Fruit fly (Drosophila melanogaster): ENCODE data around the gene CG6276.

Gene CG6276

dm6 chr3R:15286693-15287041 is 33.2 kb downstream of the CG6276 start (continued):
- TF ChIP-seq gcm (GFP tag; optimal IDR thresholded peaks at IDR 0.05) = peak; percentile 30
- TF ChIP-seq CG12219 (GFP tag; optimal IDR thresholded peaks at IDR 0.05) = peak; percentile 35
- no peak for TF ChIP-seq Adf1 (GFP tag; IDR thresholded peaks at IDR 0.05)
- TF ChIP-seq CG2678 (tag; optimal IDR thresholded peaks at IDR 0.05) = peak; percentile 7
- TF ChIP-seq so (GFP tag; IDR thresholded peaks at IDR 0.05) = no peak
- TF ChIP-seq ftz-f1 (GFP tag; optimal IDR thresholded peaks at IDR 0.05) = peak; percentile 17
- TF ChIP-seq kni (GFP tag; optimal IDR thresholded peaks at IDR 0.05) = peak; percentile 69
- TF ChIP-seq cas (GFP tag; IDR thresholded peaks at IDR 0.05) = no peak
- peak in 1 of 2 experiments; percentile 4 for TF ChIP-seq Eip74EF (GFP tag; optimal IDR thresholded peaks at IDR 0.05)
- TF ChIP-seq CG34224 (GFP tag; IDR thresholded peaks at IDR 0.05; ENCODE audit: partially characterized antibody) = no peak
- TF ChIP-seq Fer1 (GFP tag; optimal IDR thresholded peaks at IDR 0.05) = peak; percentile 37
- TF ChIP-seq CG6683 (GFP tag; optimal IDR thresholded peaks at IDR 0.05) = no peak
- TF ChIP-seq h (optimal IDR thresholded peaks at IDR 0.05) = no peak
- no peak for TF ChIP-seq Dip2 (GFP tag; IDR thresholded peaks at IDR 0.05)
- peak; percentile 55 for TF ChIP-seq Nf-YB (GFP tag; optimal IDR thresholded peaks at IDR 0.05)
- TF ChIP-seq salm (tag; optimal IDR thresholded peaks at IDR 0.05) = no peak
- no peak for TF ChIP-seq Opbp (GFP tag; IDR thresholded peaks at IDR 0.05; ENCODE audit: partially characterized antibody)
- TF ChIP-seq onecut (GFP tag; IDR thresholded peaks at IDR 0.05) = peak; percentile 11; the same call in 1 of the 2 replicates
- no peak for TF ChIP-seq pfk (GFP tag; optimal IDR thresholded peaks at IDR 0.05)
- TF ChIP-seq emc (GFP tag; optimal IDR thresholded peaks at IDR 0.05) = no peak
- TF ChIP-seq Hr39 (optimal IDR thresholded peaks at IDR 0.05) = no peak
- peak; percentile 53 for TF ChIP-seq phol (tag; optimal IDR thresholded peaks at IDR 0.05)
- TF ChIP-seq wek (GFP tag; optimal IDR thresholded peaks at IDR 0.05) = peak; percentile 1
- TF ChIP-seq Hmr (GFP tag; optimal IDR thresholded peaks at IDR 0.05) = peak; percentile 35
- TF ChIP-seq CG17385 (GFP tag; optimal IDR thresholded peaks at IDR 0.05) = peak; percentile 49
- peak; percentile 88 to 92 for TF ChIP-seq Trl (optimal IDR thresholded peaks at IDR 0.05)
- TF ChIP-seq Trl (GFP tag; optimal IDR thresholded peaks at IDR 0.05) = peak; percentile 38
- no peak for TF ChIP-seq trh (GFP tag; optimal IDR thresholded peaks at IDR 0.05)
- no peak for TF ChIP-seq CG9797 (GFP tag; optimal IDR thresholded peaks at IDR 0.05)
- no peak for TF ChIP-seq CG18476 (GFP tag; optimal IDR thresholded peaks at IDR 0.05)
- peak; percentile 9 for TF ChIP-seq CG7987 (GFP tag; optimal IDR thresholded peaks at IDR 0.05)
- TF ChIP-seq chn (GFP tag; optimal IDR thresholded peaks at IDR 0.05) = peak; percentile 58
- TF ChIP-seq HmgZ (tag; optimal IDR thresholded peaks at IDR 0.05) = peak; percentile 30

- peak; percentile 16 for TF ChIP-seq CG10543 (GFP tag; optimal IDR thresholded peaks at IDR 0.05)
- TF ChIP-seq trem (tag; optimal IDR thresholded peaks at IDR 0.05) = peak; percentile 37
- no peak for TF ChIP-seq Dll (GFP tag; IDR thresholded peaks at IDR 0.05; ENCODE audit: partially characterized antibody)
- peak; percentile 24 for TF ChIP-seq CG17829 (tag; optimal IDR thresholded peaks at IDR 0.05)
- TF ChIP-seq lab (GFP tag; optimal IDR thresholded peaks at IDR 0.05) = peak; percentile 26
- TF ChIP-seq Lim3 (GFP tag; IDR thresholded peaks at IDR 0.05) = no peak
- peak; percentile 60 for TF ChIP-seq grn (GFP tag; optimal IDR thresholded peaks at IDR 0.05)
- TF ChIP-seq CG18011 (GFP tag; optimal IDR thresholded peaks at IDR 0.05) = peak; percentile 98
- peak; percentile 44 to 81 for TF ChIP-seq Trl (optimal IDR thresholded peaks at IDR 0.05)
- peak; percentile 58 for TF ChIP-seq Trl (GFP tag; optimal IDR thresholded peaks at IDR 0.05)
- TF ChIP-seq CTCF (GFP tag; optimal IDR thresholded peaks at IDR 0.05) = peak; percentile 42
- TF ChIP-seq abd-A (tag; optimal IDR thresholded peaks at IDR 0.05) = no peak
- TF ChIP-seq nmo (GFP tag; optimal IDR thresholded peaks at IDR 0.05) = peak; percentile 21
- TF ChIP-seq Dp (GFP tag; optimal IDR thresholded peaks at IDR 0.05) = peak; percentile 96
- peak; percentile 29 for TF ChIP-seq HmgD (GFP tag; optimal IDR thresholded peaks at IDR 0.05)
- peak; percentile 21 for TF ChIP-seq CG2712 (tag; optimal IDR thresholded peaks at IDR 0.05)
- TF ChIP-seq da (GFP tag; optimal IDR thresholded peaks at IDR 0.05) = no peak
- no peak for TF ChIP-seq Ssrp (tag; optimal IDR thresholded peaks at IDR 0.05)
- peak; percentile 15 for TF ChIP-seq CoRest (tag; optimal IDR thresholded peaks at IDR 0.05)
- peak; percentile 25 for TF ChIP-seq Hand (GFP tag; optimal IDR thresholded peaks at IDR 0.05)
- no peak for TF ChIP-seq row (GFP tag; IDR thresholded peaks at IDR 0.05)
Measured at dm6 chr3R:15286024-15286692, 33.7 kb downstream of the CG6276 start.

Data from whole organism, embryonic.